Fruit fly (Drosophila melanogaster): Measurements from ENCODE around the gene CG32104.

- TF ChIP-seq EcR (GFP tag; optimal IDR thresholded peaks at IDR 0.05): peak in 1 of 2 experiments; percentile 64
- no peak for TF ChIP-seq psq (optimal IDR thresholded peaks at IDR 0.05)
- no peak for TF ChIP-seq usp (GFP tag; optimal IDR thresholded peaks at IDR 0.05)
- no peak for TF ChIP-seq pan (optimal IDR thresholded peaks at IDR 0.05)
- TF ChIP-seq Dll (optimal IDR thresholded peaks at IDR 0.05): no peak
- no peak for TF ChIP-seq CG8478 (optimal IDR thresholded peaks at IDR 0.05)
These were observed 8.0 kb upstream of the CG32104 start for dm6 chr3L:12406999-12407632.

All from whole organism.